Fruit fly (Drosophila melanogaster): ENCODE data around the gene rdgA.

rdgA gene

dm6 chrX:9060078-9060477 lies 153.2 kb downstream of the rdgA start (continued):
- TF ChIP-seq ato (GFP tag; IDR thresholded peaks at IDR 0.05; ENCODE audit: partially characterized antibody) (no peak), br (optimal IDR thresholded peaks at IDR 0.05) (no peak), insv (GFP tag; optimal IDR thresholded peaks at IDR 0.05) (no peak), CG1529 (GFP tag; optimal IDR thresholded peaks at IDR 0.05) (peak; percentile 68), CG12104 (GFP tag; optimal IDR thresholded peaks at IDR 0.05) (peak; percentile 54), HLHmδ (GFP tag; optimal IDR thresholded peaks at IDR 0.05) (no peak), CG14667 (GFP tag; IDR thresholded peaks at IDR 0.05) (peak; percentile 59), CG8281 (tag; optimal IDR thresholded peaks at IDR 0.05) (peak; percentile 33), cas (GFP tag; IDR thresholded peaks at IDR 0.05) (no peak), CG11723 (GFP tag; optimal IDR thresholded peaks at IDR 0.05) (peak; percentile 42), gcm2 (GFP tag; optimal IDR thresholded peaks at IDR 0.05) (peak; percentile 22), CG7786 (GFP tag; optimal IDR thresholded peaks at IDR 0.05) (peak; percentile 23), CG4617 (GFP tag; optimal IDR thresholded peaks at IDR 0.05; ENCODE audit: borderline replicate concordance) (peak; percentile 13), crol (GFP tag; IDR thresholded peaks at IDR 0.05) (no peak), lilli (GFP tag; optimal IDR thresholded peaks at IDR 0.05) (peak; percentile 53), CG17568 (GFP tag; optimal IDR thresholded peaks at IDR 0.05) (no peak), CG3995 (GFP tag; optimal IDR thresholded peaks at IDR 0.05) (peak; percentile 23), CG12219 (GFP tag; optimal IDR thresholded peaks at IDR 0.05) (peak; percentile 82), Sry-δ (GFP tag; optimal IDR thresholded peaks at IDR 0.05) (no peak), CG10147 (GFP tag; optimal IDR thresholded peaks at IDR 0.05) (peak; percentile 67), CG11560 (tag; IDR thresholded peaks at IDR 0.05) (no peak), CG6791 (GFP tag; IDR thresholded peaks at IDR 0.05; ENCODE audit: partially characterized antibody) (no peak), Dref (GFP tag; IDR thresholded peaks at IDR 0.05) (no peak), Six4 (GFP tag; optimal IDR thresholded peaks at IDR 0.05) (peak; percentile 58), Taf1 (GFP tag; IDR thresholded peaks at IDR 0.05) (no peak), CG9817 (tag; optimal IDR thresholded peaks at IDR 0.05) (peak; percentile 73), CG10267 (tag; optimal IDR thresholded peaks at IDR 0.05) (peak; percentile 66), CG18599 (GFP tag; optimal IDR thresholded peaks at IDR 0.05) (peak; percentile 79), Awh (GFP tag; IDR thresholded peaks at IDR 0.05) (peak; percentile 75), dm (GFP tag; optimal IDR thresholded peaks at IDR 0.05) (peak; percentile 23), cg (GFP tag; optimal IDR thresholded peaks at IDR 0.05) (peak; percentile 31), nom (GFP tag; optimal IDR thresholded peaks at IDR 0.05) (peak; percentile 58), kni (GFP tag; optimal IDR thresholded peaks at IDR 0.05) (no peak), ac (GFP tag; optimal IDR thresholded peaks at IDR 0.05) (no peak), Dbx (GFP tag; IDR thresholded peaks at IDR 0.05) (no peak), CG11504 (tag; optimal IDR thresholded peaks at IDR 0.05) (peak; percentile 87), CG18476 (GFP tag; optimal IDR thresholded peaks at IDR 0.05) (peak; percentile 61), Meics (GFP tag; optimal IDR thresholded peaks at IDR 0.05) (peak; percentile 78), bigmax (GFP tag; optimal IDR thresholded peaks at IDR 0.05) (no peak), TFAM (GFP tag; optimal IDR thresholded peaks at IDR 0.05) (no peak), zfh1 (GFP tag; IDR thresholded peaks at IDR 0.05) (peak; percentile 58; the same call in 1 of the 3 replicates), amos (GFP tag; IDR thresholded peaks at IDR 0.05; ENCODE audit: partially characterized antibody) (no peak), Nf-YC (tag; optimal IDR thresholded peaks at IDR 0.05) (peak; percentile 32), CG3726 (GFP tag; IDR thresholded peaks at IDR 0.05) (peak; percentile 59; the same call in 1 of the 3 replicates), CG1024 (GFP tag; IDR thresholded peaks at IDR 0.05) (peak; percentile 65), CG8478 (optimal IDR thresholded peaks at IDR 0.05) (no peak), hb (GFP tag; IDR thresholded peaks at IDR 0.05; ENCODE audit: partially characterized antibody) (no peak), knrl (GFP tag; IDR thresholded peaks at IDR 0.05; ENCODE audit: partially characterized antibody) (no peak), seq (GFP tag; IDR thresholded peaks at IDR 0.05) (peak; percentile 84), CG10543 (GFP tag; optimal IDR thresholded peaks at IDR 0.05) (no peak), CG9215 (GFP tag; IDR thresholded peaks at IDR 0.05) (no peak)

Measured in whole organism, embryonic.